Worm (Caenorhabditis elegans) whole organism, L3 larva: ENCODE data around the gene F08G12.1.
A peak's percentile ranks its signal among the peaks of the same experiment; 100 is the strongest.

ENCODE experiments used
- aly-2 ChIP-seq: fragments of 150-350 bp; optimal IDR thresholded peaks from 2 replicates; lab custom pipeline; 2014; ENCODE audit warnings: missing biosample characterization, missing genetic modification characterization
- ama-1 ChIP-seq: fragments of 150-350 bp; optimal IDR thresholded peaks from 2 replicates; lab custom pipeline; 2018
- ceh-16 ChIP-seq: sonication (generic microtip); optimal IDR thresholded peaks from 2 replicates; lab custom pipeline; 2017; ENCODE audit warnings: missing biosample characterization, missing genetic modification characterization
- ceh-9 ChIP-seq: sonication (generic microtip); optimal IDR thresholded peaks from 2 replicates; lab custom pipeline; 2018; ENCODE audit warnings: missing biosample characterization, missing genetic modification characterization
- egl-27 ChIP-seq: sonication (generic microtip); optimal IDR thresholded peaks from 4 replicates; lab custom pipeline; 2017; ENCODE audit warnings: missing biosample characterization, missing genetic modification reagents, missing genetic modification characterization
- egl-5 ChIP-seq: fragments of 150-350 bp; optimal IDR thresholded peaks from 2 replicates; lab custom pipeline; 2017; ENCODE audit warnings: missing biosample characterization, missing genetic modification reagents, missing genetic modification characterization, inconsistent platforms
- elt-1 ChIP-seq: fragments of 150-350 bp; optimal IDR thresholded peaks from 2 replicates; lab custom pipeline; 2014; ENCODE audit warnings: missing biosample characterization, missing genetic modification characterization
- elt-2 ChIP-seq: sonication (generic microtip); optimal IDR thresholded peaks from 2 replicates; lab custom pipeline; 2016; ENCODE audit warnings: missing genetic modification reagents, mild to moderate bottlenecking, missing genetic modification characterization, missing compliant biosample characterization
- eor-1 ChIP-seq, 2 experiments: fragments of 150-350 bp; optimal IDR thresholded peaks; 2 replicates each; lab custom pipeline; 2014 to 2018; ENCODE audit warnings: missing biosample characterization in 2 of 2, missing genetic modification characterization in 2 of 2
- fos-1 ChIP-seq: fragments of 150-350 bp; optimal IDR thresholded peaks from 2 replicates; lab custom pipeline; 2014; ENCODE audit warnings: missing biosample characterization, missing genetic modification characterization
- hmg-11 ChIP-seq: sonication (generic microtip); optimal IDR thresholded peaks from 2 replicates; lab custom pipeline; 2016; ENCODE audit warnings: missing genetic modification characterization, missing compliant biosample characterization
- lin-39 ChIP-seq: fragments of 150-350 bp; optimal IDR thresholded peaks from 2 replicates; lab custom pipeline; 2018; ENCODE audit warnings: missing biosample characterization, missing genetic modification reagents, missing genetic modification characterization
- lsy-12 ChIP-seq: sonication (generic microtip); optimal IDR thresholded peaks from 2 replicates; lab custom pipeline; 2016; ENCODE audit warnings: mild to moderate bottlenecking, missing genetic modification characterization, missing compliant biosample characterization
- mdl-1 ChIP-seq: fragments of 150-350 bp; optimal IDR thresholded peaks from 2 replicates; lab custom pipeline; 2014; ENCODE audit warnings: missing biosample characterization, missing genetic modification characterization
- mml-1 ChIP-seq: fragments of 150-350 bp; sonication (generic microtip); optimal IDR thresholded peaks from 3 replicates; lab custom pipeline; 2014; ENCODE audit warnings: missing biosample characterization, missing genetic modification characterization
- nhr-12 ChIP-seq: fragments of 150-350 bp; optimal IDR thresholded peaks from 2 replicates; lab custom pipeline; 2014; ENCODE audit warnings: missing biosample characterization, missing genetic modification characterization
- nhr-23 ChIP-seq: fragments of 150-350 bp; optimal IDR thresholded peaks from 2 replicates; lab custom pipeline; 2014; ENCODE audit warnings: missing biosample characterization, missing genetic modification reagents, missing genetic modification characterization
- nhr-237 ChIP-seq: fragments of 150-350 bp; optimal IDR thresholded peaks from 2 replicates; lab custom pipeline; 2014; ENCODE audit warnings: missing biosample characterization, missing genetic modification characterization
- nhr-25 ChIP-seq: sonication (generic microtip); optimal IDR thresholded peaks from 2 replicates; lab custom pipeline; 2017; ENCODE audit warnings: missing biosample characterization, missing genetic modification characterization
- nhr-28 ChIP-seq: fragments of 150-350 bp; optimal IDR thresholded peaks from 2 replicates; lab custom pipeline; 2014; ENCODE audit warnings: missing biosample characterization, missing genetic modification characterization
- nhr-43 ChIP-seq: sonication (generic microtip); optimal IDR thresholded peaks from 2 replicates; lab custom pipeline; 2016; ENCODE audit warnings: mild to moderate bottlenecking, missing genetic modification characterization, missing compliant biosample characterization; ENCODE audit not compliant: poor library complexity, severe bottlenecking
- nhr-67 ChIP-seq: fragments of 150-350 bp; optimal IDR thresholded peaks from 2 replicates; lab custom pipeline; 2014; ENCODE audit warnings: missing biosample characterization, missing genetic modification characterization
- nhr-77 ChIP-seq: fragments of 150-350 bp; optimal IDR thresholded peaks from 2 replicates; lab custom pipeline; 2014; ENCODE audit warnings: missing biosample characterization, missing genetic modification characterization
- pha-4 ChIP-seq: fragments of 150-350 bp; optimal IDR thresholded peaks from 2 replicates; lab custom pipeline; 2014; ENCODE audit warnings: missing biosample characterization, missing genetic modification reagents, missing genetic modification characterization
- pqm-1 ChIP-seq: fragments of 150-350 bp; optimal IDR thresholded peaks from 2 replicates; lab custom pipeline; 2017; ENCODE audit warnings: missing biosample characterization, missing genetic modification characterization, inconsistent platforms
- skn-1 ChIP-seq: fragments of 150-350 bp; optimal IDR thresholded peaks from 2 replicates; lab custom pipeline; 2014; ENCODE audit warnings: missing biosample characterization, missing genetic modification characterization
- snpc-4 ChIP-seq: fragments of 150-350 bp; optimal IDR thresholded peaks from 2 replicates; lab custom pipeline; 2014; ENCODE audit warnings: missing biosample characterization, missing genetic modification characterization
- tbx-2 ChIP-seq: sonication (generic microtip); optimal IDR thresholded peaks from 2 replicates; lab custom pipeline; 2016; ENCODE audit warnings: mild to moderate bottlenecking, missing genetic modification characterization, missing compliant biosample characterization
- unc-39 ChIP-seq: sonication (generic microtip); optimal IDR thresholded peaks from 4 replicates; lab custom pipeline; 2017; ENCODE audit warnings: missing biosample characterization, missing genetic modification characterization
- unc-62 ChIP-seq: fragments of 150-350 bp; sonication (generic microtip); optimal IDR thresholded peaks from 4 replicates; lab custom pipeline; 2014; ENCODE audit warnings: missing biosample characterization, missing genetic modification reagents, missing genetic modification characterization
- zag-1 ChIP-seq: fragments of 150-350 bp; optimal IDR thresholded peaks from 2 replicates; lab custom pipeline; 2014; ENCODE audit warnings: missing biosample characterization, missing genetic modification characterization
- ztf-11 ChIP-seq: fragments of 150-350 bp; optimal IDR thresholded peaks from 2 replicates; lab custom pipeline; 2014; ENCODE audit warnings: missing biosample characterization, missing genetic modification characterization
- ztf-4 ChIP-seq: fragments of 150-350 bp; optimal IDR thresholded peaks from 2 replicates; lab custom pipeline; 2014; ENCODE audit warnings: missing biosample characterization, missing genetic modification characterization

F08G12.1 gene

DNA sequence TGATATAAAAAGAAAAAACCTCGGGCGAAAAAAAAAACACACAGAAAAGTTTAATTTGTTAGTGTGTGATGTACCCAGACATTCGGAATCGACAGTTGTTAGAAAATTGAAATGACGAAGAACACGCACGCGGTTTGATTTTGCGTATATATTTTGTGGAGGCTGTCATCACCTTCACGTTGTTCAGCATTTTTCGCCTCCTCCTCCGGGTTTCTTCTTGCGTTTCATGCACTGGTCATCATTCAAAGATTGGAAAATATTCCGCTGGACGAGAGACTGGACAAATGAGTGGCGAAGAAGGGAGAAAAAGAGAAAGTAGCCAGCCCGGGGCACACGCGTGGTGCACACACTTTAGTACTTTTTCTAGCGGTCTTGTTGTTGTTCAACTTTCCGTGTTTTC, 39.2 kb upstream of the F08G12.1 start:
- TF ChIP-seq egl-5 (tag; lab: Kevin White, UChicago) (peak; percentile 7), lin-39 (peak; percentile 5), snpc-4 (tag; lab: Kevin White, UChicago) (no peak), nhr-237 (tag; lab: Kevin White, UChicago) (no peak), ceh-16 (no peak), zag-1 (tag; lab: Kevin White, UChicago) (no peak), pqm-1 (tag; lab: Kevin White, UChicago) (no peak), ceh-9 (tag; lab: Kevin White, UChicago) (no peak), mml-1 (tag; lab: Kevin White, UChicago) (no peak)
- TF ChIP-seq, all 47 proteins: peak for 2

DNA sequence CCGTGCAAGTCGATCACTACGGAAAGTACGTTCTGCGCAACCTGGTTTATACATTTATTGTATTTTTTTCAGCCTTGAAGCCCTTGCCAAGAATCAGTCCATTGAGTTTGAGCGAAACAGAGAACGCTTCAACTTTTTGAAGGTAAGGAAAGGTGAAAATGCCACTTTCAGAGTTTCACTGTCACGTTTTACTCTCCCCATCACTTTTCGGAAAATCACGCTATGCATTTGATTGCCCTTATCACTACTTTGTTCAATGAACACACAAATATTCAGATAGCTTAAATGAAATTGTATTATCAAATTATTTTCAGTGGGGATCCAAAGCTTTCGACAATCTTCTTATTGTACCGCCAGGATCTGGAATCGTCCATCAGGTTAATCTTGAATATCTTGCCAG, 34.8 kb upstream of the F08G12.1 start:
- TF ChIP-seq hmg-11 (no peak), nhr-237 (tag; lab: Kevin White, UChicago) (no peak), fos-1 (tag; lab: Kevin White, UChicago) (no peak), nhr-25 (tag; lab: Kevin White, UChicago) (no peak), ceh-9 (tag; lab: Kevin White, UChicago) (no peak), elt-2 (tag; lab: Kevin White, UChicago) (peak; percentile 60), nhr-12 (tag; lab: Kevin White, UChicago) (no peak), pqm-1 (tag; lab: Kevin White, UChicago) (peak; percentile 77), ztf-4 (tag; lab: Kevin White, UChicago) (no peak), pha-4 (peak; percentile 42), skn-1 (tag; lab: Kevin White, UChicago) (no peak)

DNA sequence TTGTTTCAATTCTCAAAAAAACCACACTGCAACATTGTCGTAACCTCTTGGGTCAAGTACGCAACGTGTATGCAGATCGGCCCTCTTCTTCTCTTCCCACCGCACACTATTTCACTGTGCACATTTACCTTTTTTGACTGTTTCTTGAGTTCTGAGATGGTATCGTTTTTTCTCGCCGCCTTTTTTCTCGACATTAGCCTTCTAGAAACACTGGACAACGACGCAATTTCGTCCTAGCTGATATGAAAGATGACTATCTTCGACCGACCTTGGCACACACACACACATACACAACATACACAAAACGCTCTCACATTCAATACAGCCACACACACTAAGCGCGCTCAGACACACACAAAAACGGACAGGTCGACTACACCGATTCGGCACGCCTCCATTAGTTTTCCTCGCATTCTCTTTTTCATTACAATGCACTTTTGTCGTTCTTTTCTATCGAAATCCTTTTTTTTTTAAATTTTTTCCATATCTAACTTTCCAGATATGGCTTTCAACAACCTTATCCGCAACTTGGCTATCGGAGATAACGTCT, 33.8 kb upstream of the F08G12.1 start, which contains the start of gene aco-1:
aco-1 (plus strand) TSS at position 500 of the 550 bp plus-strand sequence.
- TF ChIP-seq elt-2 (tag; lab: Kevin White, UChicago), result peak; percentile 83
- TF ChIP-seq mdl-1 (tag; lab: Kevin White, UChicago), result no peak
- TF ChIP-seq nhr-77, result no peak
- peak; percentile 88 for TF ChIP-seq nhr-25 (tag; lab: Kevin White, UChicago)
- no peak for TF ChIP-seq nhr-67 (tag; lab: Kevin White, UChicago)
- TF ChIP-seq zag-1 (tag; lab: Kevin White, UChicago), result no peak
- no peak for TF ChIP-seq unc-39
- no peak for TF ChIP-seq pha-4
- peak; percentile 60 for TF ChIP-seq pqm-1 (tag; lab: Kevin White, UChicago)
- TF ChIP-seq fos-1 (tag; lab: Kevin White, UChicago), result no peak
- no peak for TF ChIP-seq ama-1 (lab: Kevin White, UChicago)
- no peak for TF ChIP-seq egl-5 (tag; lab: Kevin White, UChicago)
- TF ChIP-seq ceh-16, result no peak
- no peak for TF ChIP-seq ztf-4 (tag; lab: Kevin White, UChicago)
- TF ChIP-seq snpc-4 (tag; lab: Kevin White, UChicago), result no peak
- no peak for TF ChIP-seq lsy-12
- no peak for TF ChIP-seq unc-62
- no peak for TF ChIP-seq lin-39
- TF ChIP-seq aly-2, result no peak
- TF ChIP-seq nhr-237 (tag; lab: Kevin White, UChicago), result no peak
- TF ChIP-seq egl-27 (tag; lab: Kevin White, UChicago), result peak; percentile 11
- TF ChIP-seq nhr-23, result peak; percentile 58
- TF ChIP-seq nhr-12 (tag; lab: Kevin White, UChicago), result no peak
- no peak for TF ChIP-seq nhr-28 (tag; lab: Kevin White, UChicago)
- peak; percentile 27 for TF ChIP-seq hmg-11
- peak; percentile 13 for TF ChIP-seq elt-1 (tag; lab: Kevin White, UChicago)
- no peak for TF ChIP-seq ztf-11 (tag; lab: Kevin White, UChicago)
- no peak for TF ChIP-seq mml-1 (tag; lab: Kevin White, UChicago)
- no peak for TF ChIP-seq tbx-2 (tag; lab: Kevin White, UChicago)
- no peak for TF ChIP-seq eor-1 (tag; optimal IDR thresholded peaks at IDR 0.05; lab: Kevin White, UChicago)
- no peak for TF ChIP-seq nhr-43 (tag; lab: Kevin White, UChicago)

DNA sequence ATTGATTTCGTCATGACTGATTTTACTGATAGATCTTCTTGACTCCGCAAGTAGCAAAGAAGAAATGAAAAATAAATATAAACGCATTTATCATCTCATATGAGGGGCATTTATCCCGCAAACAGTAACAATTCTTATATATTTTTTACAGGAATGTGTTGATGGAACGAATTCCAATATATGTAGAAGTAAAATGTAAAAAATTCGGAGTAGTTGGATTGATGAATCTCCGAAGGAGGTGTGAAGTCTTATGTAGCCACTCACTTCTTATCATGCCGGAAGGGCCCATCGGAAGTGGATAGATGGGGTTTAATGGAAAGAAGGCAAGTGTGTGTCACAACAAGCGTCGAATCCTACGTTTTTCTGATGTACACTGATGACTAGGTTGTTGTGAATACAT, 32.1 kb upstream of the F08G12.1 start, which contains the start of gene gcy-9:
gcy-9 (minus strand) TSS at position 101 of the 400 bp plus-strand sequence.
- no peak for TF ChIP-seq nhr-12 (tag; lab: Kevin White, UChicago)
- TF ChIP-seq ztf-4 (tag; lab: Kevin White, UChicago), result no peak
- no peak for TF ChIP-seq nhr-43 (tag; lab: Kevin White, UChicago)
- no peak for TF ChIP-seq pqm-1 (tag; lab: Kevin White, UChicago)
- TF ChIP-seq egl-27 (tag; lab: Kevin White, UChicago), result no peak
- TF ChIP-seq, all 47 proteins: peak for 0
